Fruit fly (Drosophila melanogaster) whole organism, embryonic: ENCODE results near the gene Hexo1.

Source experiments
- CG1024 ChIP-seq: fragments of 200-800 bp; sonication (Bioruptor generic); IDR thresholded peaks from 2 replicates; pipeline ENCODE4 v1.3.6; 2022; ENCODE audit warnings: missing biosample characterization, missing genetic modification characterization
- CG10267 ChIP-seq: fragments of 200-800 bp; sonication (Bioruptor generic); optimal IDR thresholded peaks from 2 replicates; lab custom pipeline; 2018; ENCODE audit warnings: missing biosample characterization, mild to moderate bottlenecking, missing genetic modification characterization, moderate library complexity
- CG10274 ChIP-seq: fragments of 200-800 bp; sonication (Bioruptor generic); optimal IDR thresholded peaks from 3 replicates; lab custom pipeline; 2017; ENCODE audit warnings: missing biosample characterization, mild to moderate bottlenecking, missing genetic modification characterization
- CG10462 ChIP-seq: fragments of 200-800 bp; sonication (Bioruptor generic); optimal IDR thresholded peaks from 2 replicates; lab custom pipeline; 2016; ENCODE audit warnings: missing biosample characterization, missing genetic modification characterization
- CG10543 ChIP-seq: fragments of 200-800 bp; sonication (Bioruptor generic); optimal IDR thresholded peaks from 3 replicates; lab custom pipeline; 2017; ENCODE audit warnings: missing biosample characterization, mild to moderate bottlenecking, missing genetic modification characterization, moderate library complexity
- CG10959 ChIP-seq: fragments of 200-800 bp; sonication (Bioruptor generic); IDR thresholded peaks from 2 replicates; pipeline ENCODE4 v1.3.6; 2022; ENCODE audit warnings: missing biosample characterization, missing genetic modification characterization
- CG11696 ChIP-seq: fragments of 200-800 bp; sonication (Bioruptor generic); IDR thresholded peaks from 2 replicates; pipeline ENCODE4 v1.3.6; 2022; ENCODE audit warnings: missing biosample characterization, missing genetic modification characterization
- CG14860 ChIP-seq: fragments of 200-800 bp; sonication (Bioruptor generic); IDR thresholded peaks from 3 replicates; pipeline ENCODE4 v1.3.6; 2022; ENCODE audit warnings: missing biosample characterization, missing genetic modification characterization; ENCODE audit not compliant: partially characterized antibody
- CG16813 ChIP-seq: fragments of 200-800 bp; sonication (Bioruptor generic); IDR thresholded peaks from 3 replicates; pipeline ENCODE4 v1.3.6; 2022; ENCODE audit warnings: missing biosample characterization, missing genetic modification characterization; ENCODE audit not compliant: partially characterized antibody
- CG17612 ChIP-seq: fragments of 200-800 bp; sonication (Bioruptor generic); IDR thresholded peaks from 2 replicates; pipeline ENCODE4 v1.3.6; 2022; ENCODE audit warnings: missing biosample characterization, missing genetic modification characterization
- CG33213 ChIP-seq: fragments of 200-800 bp; sonication (Bioruptor generic); optimal IDR thresholded peaks from 3 replicates; lab custom pipeline; 2016; ENCODE audit warnings: missing biosample characterization, missing genetic modification characterization
- CG4820 ChIP-seq: fragments of 200-800 bp; sonication (Bioruptor generic); optimal IDR thresholded peaks from 3 replicates; lab custom pipeline; 2016; ENCODE audit warnings: missing biosample characterization, missing genetic modification characterization
- CG6175 ChIP-seq: fragments of 200-800 bp; sonication (Bioruptor generic); IDR thresholded peaks from 3 replicates; pipeline ENCODE4 v1.3.6; 2022; ENCODE audit warnings: missing biosample characterization, missing genetic modification characterization
- CG6765 ChIP-seq: fragments of 200-800 bp; sonication (Bioruptor generic); optimal IDR thresholded peaks from 3 replicates; lab custom pipeline; 2017; ENCODE audit warnings: missing biosample characterization, mild to moderate bottlenecking, missing genetic modification characterization
- CG7839 ChIP-seq: fragments of 200-800 bp; sonication (Bioruptor generic); optimal IDR thresholded peaks from 3 replicates; lab custom pipeline; 2018; ENCODE audit warnings: missing biosample characterization, mild to moderate bottlenecking, missing genetic modification characterization, moderate library complexity
- CG8388 ChIP-seq: fragments of 200-800 bp; sonication (Bioruptor generic); optimal IDR thresholded peaks from 2 replicates; lab custom pipeline; 2019; ENCODE audit warnings: missing biosample characterization, mild to moderate bottlenecking, missing genetic modification characterization, moderate library complexity
- D19A ChIP-seq: fragments of 200-800 bp; optimal IDR thresholded peaks from 3 replicates; lab custom pipeline; 2019; ENCODE audit warnings: missing biosample characterization, mild to moderate bottlenecking, missing genetic modification characterization, moderate library complexity
- HLH4C ChIP-seq: fragments of 200-800 bp; sonication (Bioruptor generic); IDR thresholded peaks from 3 replicates; pipeline ENCODE4 v1.3.6; 2022; ENCODE audit warnings: missing biosample characterization, missing genetic modification characterization; ENCODE audit not compliant: partially characterized antibody
- HLH54F ChIP-seq: fragments of 200-800 bp; sonication (Bioruptor generic); optimal IDR thresholded peaks from 3 replicates; lab custom pipeline; 2016; ENCODE audit warnings: missing biosample characterization, missing genetic modification characterization
- HmgZ ChIP-seq: fragments of 200-800 bp; sonication (Bioruptor generic); optimal IDR thresholded peaks from 2 replicates; lab custom pipeline; 2018; ENCODE audit warnings: missing biosample characterization, mild to moderate bottlenecking, missing genetic modification characterization
- Lhr ChIP-seq: fragments of 200-800 bp; sonication (Bioruptor generic); optimal IDR thresholded peaks from 3 replicates; lab custom pipeline; 2017; ENCODE audit warnings: mild to moderate bottlenecking, missing biosample characterization, missing genetic modification reagents, missing genetic modification characterization
- Lim3 ChIP-seq: fragments of 200-800 bp; sonication (Bioruptor generic); IDR thresholded peaks from 2 replicates; pipeline ENCODE4 v1.3.6; 2022; ENCODE audit warnings: missing biosample characterization, missing genetic modification characterization
- MESR4 ChIP-seq: fragments of 200-800 bp; sonication (Bioruptor generic); optimal IDR thresholded peaks from 2 replicates; lab custom pipeline; 2018; ENCODE audit warnings: missing biosample characterization, mild to moderate bottlenecking, missing genetic modification characterization, moderate library complexity
- Max ChIP-seq: fragments of 200-800 bp; sonication (Bioruptor generic); optimal IDR thresholded peaks from 2 replicates; lab custom pipeline; 2016; ENCODE audit warnings: missing biosample characterization, mild to moderate bottlenecking, missing genetic modification characterization
- Med ChIP-seq: fragments of 200-800 bp; sonication (Bioruptor generic); peaks from one replicate; lab custom pipeline; 2016; ENCODE audit warnings: missing biosample characterization, missing genetic modification characterization, mild to moderate bottlenecking, inconsistent platforms, moderate library complexity
- Oli ChIP-seq: fragments of 200-800 bp; sonication (Bioruptor generic); optimal IDR thresholded peaks from 2 replicates; lab custom pipeline; 2018; ENCODE audit warnings: missing biosample characterization, mild to moderate bottlenecking, missing genetic modification characterization, moderate library complexity
- Rfx ChIP-seq: fragments of 200-800 bp; sonication (Bioruptor generic); IDR thresholded peaks from 2 replicates; pipeline ENCODE4 v1.3.6; 2022; ENCODE audit warnings: missing biosample characterization, missing genetic modification characterization
- Stat92E ChIP-seq, 3 experiments: fragments of >200 bp in 2 of 3; fragments of 200-800 bp in 1 of 3; sonication (Bioruptor generic) in 1 of 3; optimal IDR thresholded peaks; 2 replicates each; lab custom pipeline; 2017 to 2019; ENCODE audit warnings: missing biosample characterization in 3 of 3, missing genetic modification characterization in 3 of 3, mild to moderate bottlenecking in 1 of 3, moderate library complexity in 1 of 3
- Trl ChIP-seq, 3 experiments: fragments of >200 bp in 2 of 3; fragments of 200-800 bp in 1 of 3; sonication (Bioruptor generic) in 1 of 3; optimal IDR thresholded peaks; 2 replicates in 1 of 3; 3 replicates in 2 of 3; lab custom pipeline; 2016 to 2017; ENCODE audit warnings: missing biosample characterization in 1 of 3, missing genetic modification characterization in 1 of 3
- ap ChIP-seq: fragments of 200-800 bp; sonication (Bioruptor generic); IDR thresholded peaks from 2 replicates; pipeline ENCODE4 v1.3.6; 2022; ENCODE audit warnings: missing biosample characterization, missing genetic modification characterization
- ase ChIP-seq: fragments of 200-800 bp; sonication (Bioruptor generic); IDR thresholded peaks from 3 replicates; pipeline ENCODE4 v1.3.6; 2022; ENCODE audit warnings: missing biosample characterization, missing genetic modification characterization
- bsh ChIP-seq, 2 experiments: fragments of 200-800 bp; sonication (Bioruptor generic); optimal IDR thresholded peaks; 2 replicates each; lab custom pipeline; 2017 to 2018; ENCODE audit warnings: mild to moderate bottlenecking in 2 of 2, missing biosample characterization in 2 of 2, missing genetic modification characterization in 2 of 2, moderate library complexity in 1 of 2
- ci ChIP-seq: fragments of 200-800 bp; sonication (Bioruptor generic); IDR thresholded peaks from 3 replicates; pipeline ENCODE4 v1.3.6; 2022; ENCODE audit warnings: missing biosample characterization, missing genetic modification characterization
- da ChIP-seq: fragments of 200-800 bp; sonication (Bioruptor generic); optimal IDR thresholded peaks from 2 replicates; lab custom pipeline; 2016; ENCODE audit warnings: missing biosample characterization, missing genetic modification characterization
- dm ChIP-seq: fragments of 200-800 bp; sonication (Bioruptor generic); optimal IDR thresholded peaks from 3 replicates; lab custom pipeline; 2016; ENCODE audit warnings: missing biosample characterization, missing genetic modification characterization
- fd102C ChIP-seq: fragments of 200-800 bp; sonication (Bioruptor generic); optimal IDR thresholded peaks from 2 replicates; lab custom pipeline; 2018; ENCODE audit warnings: missing biosample characterization, mild to moderate bottlenecking, missing genetic modification characterization, moderate library complexity
- fd64A ChIP-seq: fragments of 200-800 bp; sonication (Bioruptor generic); optimal IDR thresholded peaks from 3 replicates; lab custom pipeline; 2018; ENCODE audit warnings: missing biosample characterization, mild to moderate bottlenecking, missing genetic modification characterization
- fru ChIP-seq: fragments of >200 bp; optimal IDR thresholded peaks from 2 replicates; lab custom pipeline; 2017
- gro ChIP-seq: fragments of 200-800 bp; sonication (Bioruptor generic); optimal IDR thresholded peaks from 2 replicates; lab custom pipeline; 2016; ENCODE audit warnings: missing biosample characterization, missing genetic modification characterization
- hkb ChIP-seq, 2 experiments: fragments of 200-800 bp in 1 of 2; fragments of >200 bp in 1 of 2; sonication (Bioruptor generic) in 1 of 2; IDR thresholded peaks in 1 of 2; optimal IDR thresholded peaks in 1 of 2; 2 replicates each; pipeline versions ENCODE4 v1.3.6 to Lab custom; 2017 to 2022; ENCODE audit warnings: missing biosample characterization in 1 of 2, missing genetic modification characterization in 1 of 2
- jing ChIP-seq: fragments of 200-800 bp; sonication (Bioruptor generic); optimal IDR thresholded peaks from 2 replicates; lab custom pipeline; 2018; ENCODE audit warnings: missing biosample characterization, mild to moderate bottlenecking, missing genetic modification characterization
- jumu ChIP-seq: fragments of 200-800 bp; sonication (Bioruptor generic); optimal IDR thresholded peaks from 3 replicates; lab custom pipeline; 2016; ENCODE audit warnings: missing biosample characterization, missing genetic modification characterization
- kah ChIP-seq: fragments of 200-800 bp; sonication (Bioruptor generic); optimal IDR thresholded peaks from 2 replicates; lab custom pipeline; 2018; ENCODE audit warnings: missing biosample characterization, mild to moderate bottlenecking, missing genetic modification characterization
- kay ChIP-seq: fragments of 200-800 bp; sonication (Bioruptor generic); optimal IDR thresholded peaks from 2 replicates; lab custom pipeline; 2016; ENCODE audit warnings: missing biosample characterization, missing genetic modification characterization
- klu ChIP-seq: fragments of 200-800 bp; sonication (Bioruptor generic); IDR thresholded peaks from 2 replicates; pipeline ENCODE4 v1.3.6; 2022; ENCODE audit warnings: missing biosample characterization, missing genetic modification characterization
- pita ChIP-seq: fragments of 200-800 bp; sonication (Bioruptor generic); optimal IDR thresholded peaks from 2 replicates; lab custom pipeline; 2017; ENCODE audit warnings: missing biosample characterization, mild to moderate bottlenecking, missing genetic modification characterization
- sim ChIP-seq: fragments of 200-800 bp; sonication (Bioruptor generic); IDR thresholded peaks from 2 replicates; pipeline ENCODE4 v1.3.6; 2022; ENCODE audit warnings: missing biosample characterization, missing genetic modification characterization
- tin ChIP-seq: fragments of 200-800 bp; sonication (Bioruptor generic); optimal IDR thresholded peaks from 3 replicates; lab custom pipeline; 2016; ENCODE audit warnings: missing biosample characterization, missing genetic modification characterization
- trem ChIP-seq: fragments of 200-800 bp; optimal IDR thresholded peaks from 3 replicates; lab custom pipeline; 2019; ENCODE audit warnings: missing biosample characterization, mild to moderate bottlenecking, missing genetic modification characterization, moderate library complexity
- vfl ChIP-seq: fragments of 200-800 bp; sonication (Bioruptor generic); optimal IDR thresholded peaks from 2 replicates; lab custom pipeline; 2016; ENCODE audit warnings: missing biosample characterization, missing genetic modification characterization

Hexo1 gene

dm6 chr3L:4269920-4270319 is 18.5 kb upstream of the Hexo1 start (continued):
- TF ChIP-seq trem (tag; lab: Kevin White, UChicago) = peak; percentile 59
- TF ChIP-seq ap (GFP tag; lab: Robert Waterston, UW) = peak; percentile 53
- peak; percentile 15 for TF ChIP-seq Lhr (GFP tag; lab: Kevin White, UChicago)
- peak; percentile 24 for TF ChIP-seq CG10543 (GFP tag; lab: Kevin White, UChicago)
- peak; percentile 21 for TF ChIP-seq jing (GFP tag; lab: Kevin White, UChicago)
- TF ChIP-seq dm = no peak
- TF ChIP-seq Max (GFP tag; lab: Kevin White, UChicago) = peak; percentile 40
- TF ChIP-seq fru = no peak
- peak; percentile 85 for TF ChIP-seq CG11696
- peak in 1 of 3 experiments; percentile 28 for TF ChIP-seq Stat92E (GFP tag; optimal IDR thresholded peaks at IDR 0.05; lab: Kevin White, UChicago)
- peak; percentile 83 for TF ChIP-seq Oli (tag; lab: Kevin White, UChicago)
- no peak for TF ChIP-seq klu
- TF ChIP-seq CG1024 (GFP tag; lab: Robert Waterston, UW) = no peak
- TF ChIP-seq CG4820 (GFP tag; lab: Kevin White, UChicago) = peak; percentile 11
- TF ChIP-seq kah (GFP tag; lab: Kevin White, UChicago) = peak; percentile 56
- TF ChIP-seq CG8388 = peak; percentile 69
- no peak for TF ChIP-seq CG17612 (GFP tag; lab: Robert Waterston, UW)
- no peak for TF ChIP-seq Lim3 (GFP tag; lab: Robert Waterston, UW)
- peak; percentile 49 for TF ChIP-seq CG6765 (GFP tag; lab: Kevin White, UChicago)
- peak; percentile 37 for TF ChIP-seq Med (GFP tag; lab: Kevin White, UChicago)
- TF ChIP-seq kay (GFP tag; lab: Kevin White, UChicago) = no peak
- peak; percentile 61; the same call in 2 of the 3 replicates for TF ChIP-seq ci
- TF ChIP-seq fd102C (GFP tag; lab: Kevin White, UChicago) = no peak
- TF ChIP-seq CG33213 = no peak
- TF ChIP-seq CG10267 = peak; percentile 76
- TF ChIP-seq Trl (optimal IDR thresholded peaks at IDR 0.05; lab: Kevin White, UChicago) = no peak
- no peak for TF ChIP-seq Trl (GFP tag; optimal IDR thresholded peaks at IDR 0.05; lab: Kevin White, UChicago)
- peak; percentile 34; the same call in 1 of the 2 replicates for TF ChIP-seq CG10959 (GFP tag; lab: Robert Waterston, UW)
- no peak for TF ChIP-seq gro (GFP tag; lab: Kevin White, UChicago)
- TF ChIP-seq D19A (tag; lab: Kevin White, UChicago) = peak; percentile 77
- no peak for TF ChIP-seq HLH4C (GFP tag; lab: Robert Waterston, UW)
- no peak for TF ChIP-seq vfl (GFP tag; lab: Kevin White, UChicago)
- no peak for TF ChIP-seq CG16813 (GFP tag; lab: Robert Waterston, UW)
- 0 out of 2 replicates have a peak, but pooled peaks have one; percentile 35 for TF ChIP-seq sim (GFP tag; lab: Robert Waterston, UW)
- no peak for TF ChIP-seq CG10274 (GFP tag; lab: Kevin White, UChicago)
- TF ChIP-seq hkb (optimal IDR thresholded peaks at IDR 0.05; lab: Kevin White, UChicago) = no peak
- peak; percentile 84 for TF ChIP-seq hkb (GFP tag; IDR thresholded peaks at IDR 0.05; lab: Robert Waterston, UW)
- no peak for TF ChIP-seq CG14860
- no peak for TF ChIP-seq CG10462
- peak; percentile 44 for TF ChIP-seq HmgZ (tag; lab: Kevin White, UChicago)
- no peak for TF ChIP-seq CG6175 (GFP tag; lab: Robert Waterston, UW)
- TF ChIP-seq HLH54F (GFP tag; lab: Kevin White, UChicago) = no peak
- TF ChIP-seq pita = no peak
- TF ChIP-seq Rfx (GFP tag; lab: Robert Waterston, UW) = peak; percentile 59; the same call in 1 of the 2 replicates
- TF ChIP-seq tin (GFP tag; lab: Kevin White, UChicago) = peak; percentile 44
- no peak for TF ChIP-seq MESR4
- TF ChIP-seq CG7839 (tag; lab: Kevin White, UChicago) = peak; percentile 84
- no peak for TF ChIP-seq jumu (GFP tag; lab: Kevin White, UChicago)
- TF ChIP-seq fd64A (GFP tag; lab: Kevin White, UChicago) = no peak
- peak; percentile 37; the same call in 1 of the 3 replicates for TF ChIP-seq ase (GFP tag; lab: Robert Waterston, UW)
- no peak for TF ChIP-seq da (GFP tag; lab: Kevin White, UChicago)
- TF ChIP-seq bsh (GFP tag; optimal IDR thresholded peaks at IDR 0.05; lab: Kevin White, UChicago) = peak; percentile 52 to 86
